Worm (Caenorhabditis elegans) whole organism, L1 larva: Measurements from ENCODE around the gene ZK856.11.

ENCODE experiments used
- C16A3.4 ChIP-seq: fragments of 150-350 bp; optimal IDR thresholded peaks from 2 replicates; lab custom pipeline; 2014; ENCODE audit warnings: missing biosample characterization, missing genetic modification characterization
- C34B4.2 ChIP-seq: sonication (generic microtip); optimal IDR thresholded peaks from 2 replicates; lab custom pipeline; 2017; ENCODE audit warnings: mild to moderate bottlenecking, missing genetic modification characterization, missing compliant biosample characterization
- Y116A8C.19 ChIP-seq: sonication (generic microtip); optimal IDR thresholded peaks from 2 replicates; lab custom pipeline; 2016; ENCODE audit warnings: missing compliant biosample characterization, missing genetic modification characterization, borderline replicate concordance
- aha-1 ChIP-seq: fragments of 150-350 bp; optimal IDR thresholded peaks from 2 replicates; lab custom pipeline; 2014; ENCODE audit warnings: missing biosample characterization, missing genetic modification characterization
- alr-1 ChIP-seq: fragments of 200-800 bp; sonication (Bioruptor generic); optimal IDR thresholded peaks from 2 replicates; lab custom pipeline; 2018; ENCODE audit warnings: borderline replicate concordance, mild to moderate bottlenecking, missing genetic modification characterization, missing compliant biosample characterization
- aly-2 ChIP-seq: fragments of 150-350 bp; optimal IDR thresholded peaks from 2 replicates; lab custom pipeline; 2014; ENCODE audit warnings: missing biosample characterization, missing genetic modification characterization
- ama-1 ChIP-seq: fragments of 150-350 bp; optimal IDR thresholded peaks from 2 replicates; lab custom pipeline; 2014
- blmp-1 ChIP-seq: fragments of 150-350 bp; optimal IDR thresholded peaks from 2 replicates; lab custom pipeline; 2014; ENCODE audit warnings: missing biosample characterization, missing genetic modification characterization
- ceh-63 ChIP-seq: fragments of 200-800 bp; sonication (Bioruptor generic); optimal IDR thresholded peaks from 2 replicates; lab custom pipeline; 2018; ENCODE audit warnings: mild to moderate bottlenecking, missing genetic modification characterization, missing compliant biosample characterization
- ceh-8 ChIP-seq: fragments of 200-800 bp; sonication (Bioruptor generic); optimal IDR thresholded peaks from 2 replicates; lab custom pipeline; 2018; ENCODE audit warnings: mild to moderate bottlenecking, missing genetic modification characterization, moderate library complexity, missing compliant biosample characterization
- ceh-82 ChIP-seq, 3 experiments: fragments of 150-350 bp in 1 of 3; sonication (generic microtip) in 2 of 3; optimal IDR thresholded peaks; 2 replicates each; lab custom pipeline; 2014 to 2017; ENCODE audit warnings: missing biosample characterization in 3 of 3, missing genetic modification characterization in 3 of 3
- ceh-88 ChIP-seq: fragments of 200-800 bp; sonication (Bioruptor generic); IDR thresholded peaks from 2 replicates; pipeline ENCODE4 v1.3.6; 2022; ENCODE audit warnings: missing genetic modification characterization, missing compliant biosample characterization
- ces-1 ChIP-seq: fragments of 150-350 bp; optimal IDR thresholded peaks from 2 replicates; lab custom pipeline; 2014; ENCODE audit warnings: missing biosample characterization, missing genetic modification reagents, missing genetic modification characterization
- dsc-1 ChIP-seq: sonication (generic microtip); optimal IDR thresholded peaks from 2 replicates; lab custom pipeline; 2016; ENCODE audit warnings: mild to moderate bottlenecking, missing genetic modification characterization, missing compliant biosample characterization
- egl-13 ChIP-seq: sonication (generic microtip); optimal IDR thresholded peaks from 2 replicates; lab custom pipeline; 2016; ENCODE audit warnings: missing genotype, missing genetic modification reagents, missing genetic modification characterization, missing compliant biosample characterization
- egl-27 ChIP-seq, 2 experiments: fragments of 150-350 bp in 1 of 2; sonication (generic microtip); optimal IDR thresholded peaks; 3 replicates each; lab custom pipeline; 2017 to 2018; ENCODE audit warnings: missing biosample characterization in 2 of 2, missing genetic modification characterization in 2 of 2, missing genetic modification reagents in 2 of 2
- ets-5 ChIP-seq: fragments of 200-800 bp; sonication (Bioruptor generic); IDR thresholded peaks from 2 replicates; pipeline ENCODE4 v1.3.6; 2022; ENCODE audit warnings: missing genetic modification characterization, missing compliant biosample characterization
- fkh-10 ChIP-seq: sonication (generic microtip); optimal IDR thresholded peaks from 2 replicates; lab custom pipeline; 2017; ENCODE audit warnings: missing biosample characterization, missing genetic modification reagents, missing genetic modification characterization
- fkh-4 ChIP-seq: sonication (generic microtip); optimal IDR thresholded peaks from 2 replicates; lab custom pipeline; 2016; ENCODE audit warnings: missing compliant biosample characterization, missing genetic modification characterization, borderline replicate concordance
- fos-1 ChIP-seq: fragments of 150-350 bp; optimal IDR thresholded peaks from 2 replicates; lab custom pipeline; 2014; ENCODE audit warnings: missing biosample characterization, missing genetic modification characterization
- grh-1 ChIP-seq: fragments of 200-800 bp; sonication (Bioruptor generic); IDR thresholded peaks from 2 replicates; pipeline ENCODE4 v1.3.6; 2022; ENCODE audit warnings: missing genetic modification reagents, missing genetic modification characterization, missing compliant biosample characterization
- hlh-4 ChIP-seq: sonication (generic microtip); optimal IDR thresholded peaks from 2 replicates; lab custom pipeline; 2016; ENCODE audit warnings: mild to moderate bottlenecking, missing genetic modification characterization, missing compliant biosample characterization
- isw-1 ChIP-seq: fragments of 200-800 bp; sonication (Bioruptor generic); IDR thresholded peaks from 2 replicates; pipeline ENCODE4 v1.3.6; 2022; ENCODE audit warnings: missing genetic modification characterization, missing compliant biosample characterization
- lin-13 ChIP-seq: fragments of 150-350 bp; optimal IDR thresholded peaks from 2 replicates; lab custom pipeline; 2014; ENCODE audit warnings: missing biosample characterization, missing genetic modification reagents, missing genetic modification characterization
- lin-15B ChIP-seq: fragments of 150-350 bp; sonication (generic microtip); optimal IDR thresholded peaks from 3 replicates; lab custom pipeline; 2014; ENCODE audit warnings: missing biosample characterization, missing genetic modification characterization
- lin-39 ChIP-seq: fragments of 150-350 bp; optimal IDR thresholded peaks from 2 replicates; lab custom pipeline; 2014; ENCODE audit warnings: missing biosample characterization, missing genetic modification reagents, missing genetic modification characterization
- lir-3 ChIP-seq: sonication (generic microtip); optimal IDR thresholded peaks from 2 replicates; lab custom pipeline; 2016; ENCODE audit warnings: mild to moderate bottlenecking, missing genetic modification characterization, moderate library complexity, missing compliant biosample characterization; ENCODE audit not compliant: poor library complexity
- lsy-2 ChIP-seq, 2 experiments: fragments of 150-350 bp; optimal IDR thresholded peaks; 2 replicates each; lab custom pipeline; 2014; ENCODE audit warnings: missing biosample characterization in 2 of 2, missing genetic modification characterization in 2 of 2
- mab-9 ChIP-seq: fragments of 200-800 bp; sonication (Bioruptor generic); IDR thresholded peaks from 2 replicates; pipeline ENCODE4 v1.3.6; 2022; ENCODE audit warnings: missing genetic modification reagents, missing genetic modification characterization, missing compliant biosample characterization
- mef-2 ChIP-seq: fragments of 150-350 bp; optimal IDR thresholded peaks from 2 replicates; lab custom pipeline; 2014; ENCODE audit warnings: missing biosample characterization, missing genetic modification characterization
- nhr-12 ChIP-seq: sonication (generic microtip); optimal IDR thresholded peaks from 2 replicates; lab custom pipeline; 2017; ENCODE audit warnings: missing biosample characterization, missing genetic modification characterization
- nhr-19 ChIP-seq: fragments of 200-800 bp; sonication (Bioruptor generic); conservative IDR thresholded peaks from 2 replicates; pipeline ENCODE4 v1.3.6; 2022; ENCODE audit warnings: missing genetic modification characterization, missing compliant biosample characterization
- nhr-20 ChIP-seq: sonication (generic microtip); optimal IDR thresholded peaks from 2 replicates; lab custom pipeline; 2016; ENCODE audit warnings: mild to moderate bottlenecking, missing genetic modification characterization, missing compliant biosample characterization
- nhr-28 ChIP-seq: fragments of 150-350 bp; optimal IDR thresholded peaks from 2 replicates; lab custom pipeline; 2014; ENCODE audit warnings: missing biosample characterization, missing genetic modification characterization
- nhr-71 ChIP-seq: sonication (generic microtip); optimal IDR thresholded peaks from 2 replicates; lab custom pipeline; 2016; ENCODE audit warnings: mild to moderate bottlenecking, missing genetic modification characterization, moderate library complexity, missing compliant biosample characterization
- nhr-76 ChIP-seq: sonication (generic microtip); optimal IDR thresholded peaks from 2 replicates; lab custom pipeline; 2017; ENCODE audit warnings: missing biosample characterization, missing genetic modification characterization
- pag-3 ChIP-seq: sonication (generic microtip); optimal IDR thresholded peaks from 2 replicates; lab custom pipeline; 2017; ENCODE audit warnings: missing genetic modification characterization, mild to moderate bottlenecking, missing compliant biosample characterization, antibody characterized with exemption, borderline replicate concordance; ENCODE audit not compliant: insufficient read depth
- pax-3 ChIP-seq: fragments of 200-800 bp; sonication (Bioruptor generic); optimal IDR thresholded peaks from 2 replicates; lab custom pipeline; 2018; ENCODE audit warnings: mild to moderate bottlenecking, missing genetic modification characterization, moderate library complexity, missing compliant biosample characterization
- skn-1 ChIP-seq: fragments of 150-350 bp; optimal IDR thresholded peaks from 2 replicates; lab custom pipeline; 2014; ENCODE audit warnings: missing biosample characterization, missing genetic modification characterization
- snpc-4 ChIP-seq: fragments of 150-350 bp; optimal IDR thresholded peaks from 2 replicates; lab custom pipeline; 2014; ENCODE audit warnings: missing biosample characterization, missing genetic modification characterization
- sox-4 ChIP-seq: sonication (generic microtip); optimal IDR thresholded peaks from 2 replicates; lab custom pipeline; 2016; ENCODE audit warnings: missing genetic modification characterization, missing compliant biosample characterization
- sptf-1 ChIP-seq: fragments of 150-350 bp; optimal IDR thresholded peaks from 2 replicates; lab custom pipeline; 2014; ENCODE audit warnings: missing biosample characterization, missing genetic modification characterization
- sup-37 ChIP-seq: fragments of 200-800 bp; sonication (Bioruptor generic); optimal IDR thresholded peaks from 2 replicates; lab custom pipeline; 2018; ENCODE audit warnings: mild to moderate bottlenecking, missing genetic modification characterization, missing compliant biosample characterization
- swsn-7 ChIP-seq: sonication (generic microtip); optimal IDR thresholded peaks from 2 replicates; lab custom pipeline; 2016; ENCODE audit warnings: missing genetic modification characterization, missing compliant biosample characterization
- tlp-1 ChIP-seq: fragments of 150-350 bp; optimal IDR thresholded peaks from 2 replicates; lab custom pipeline; 2014; ENCODE audit warnings: missing biosample characterization, missing genetic modification characterization
- unc-30 ChIP-seq: sonication (generic microtip); optimal IDR thresholded peaks from 2 replicates; lab custom pipeline; 2017; ENCODE audit warnings: missing biosample characterization, missing genetic modification characterization
- unc-62 ChIP-seq: fragments of 150-350 bp; optimal IDR thresholded peaks from 2 replicates; lab custom pipeline; 2014; ENCODE audit warnings: missing biosample characterization, missing genetic modification reagents, missing genetic modification characterization
- unc-86 ChIP-seq: sonication (generic microtip); optimal IDR thresholded peaks from 2 replicates; lab custom pipeline; 2016; ENCODE audit warnings: missing genetic modification characterization, missing compliant biosample characterization
- unc-98 ChIP-seq: fragments of 200-800 bp; sonication (Bioruptor generic); IDR thresholded peaks from 2 replicates; pipeline ENCODE4 v1.3.6; 2022; ENCODE audit warnings: missing genetic modification characterization, missing compliant biosample characterization
- vab-15 ChIP-seq: sonication (generic microtip); optimal IDR thresholded peaks from 2 replicates; lab custom pipeline; 2017; ENCODE audit warnings: missing genotype, mild to moderate bottlenecking, missing genetic modification characterization, missing compliant biosample characterization
- xbp-1 ChIP-seq: sonication (generic microtip); optimal IDR thresholded peaks from 2 replicates; lab custom pipeline; 2016; ENCODE audit warnings: missing genetic modification characterization, missing compliant biosample characterization
- zag-1 ChIP-seq: fragments of 150-350 bp; optimal IDR thresholded peaks from 2 replicates; lab custom pipeline; 2014; ENCODE audit warnings: missing biosample characterization, missing genetic modification characterization
- zip-4 ChIP-seq: fragments of 200-800 bp; sonication (Bioruptor generic); optimal IDR thresholded peaks from 2 replicates; lab custom pipeline; 2018; ENCODE audit warnings: mild to moderate bottlenecking, missing genetic modification characterization, moderate library complexity, missing compliant biosample characterization

Gene ZK856.11

DNA sequence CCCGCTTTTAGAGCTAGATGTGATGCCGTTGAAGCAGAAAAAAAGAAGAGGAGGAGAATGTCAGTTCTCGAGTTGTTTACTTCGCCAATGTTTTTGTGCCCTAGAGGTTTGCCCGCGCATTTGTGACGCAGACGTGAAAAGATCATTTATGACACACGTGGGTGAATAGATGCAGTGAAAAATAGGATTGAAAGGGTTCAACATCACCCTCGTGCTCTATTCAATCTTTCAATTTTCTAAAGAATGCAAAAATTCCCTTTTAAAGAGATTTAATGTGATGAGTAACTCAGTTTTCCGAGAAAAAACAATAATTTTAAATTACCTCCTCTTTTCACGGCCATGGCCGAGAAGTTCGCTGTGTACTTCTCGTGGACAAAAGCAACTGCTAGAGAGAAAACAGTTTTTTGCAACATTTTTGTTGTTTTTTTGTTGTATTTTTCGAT lies 41.7 kb upstream of the ZK856.11 start:
- TF ChIP-seq ama-1 (lab: Kevin White, UChicago): no peak
- TF ChIP-seq ceh-82 (tag; optimal IDR thresholded peaks at IDR 0.05; lab: Kevin White, UChicago): peak in 2 of 3 experiments; percentile 20 to 26
- no peak for TF ChIP-seq sup-37
- no peak for TF ChIP-seq vab-15 (tag; lab: Kevin White, UChicago)
- TF ChIP-seq skn-1 (tag; lab: Kevin White, UChicago): no peak
- TF ChIP-seq aha-1: no peak
- 0 out of 2 replicates have a peak, but pooled peaks have one; percentile 51 for TF ChIP-seq mab-9
- TF ChIP-seq xbp-1 (tag; lab: Kevin White, UChicago): peak; percentile 34
- peak; percentile 56 for TF ChIP-seq fos-1
- no peak for TF ChIP-seq nhr-12 (tag; lab: Kevin White, UChicago)
- no peak for TF ChIP-seq C34B4.2 (tag; lab: Kevin White, UChicago)
- no peak for TF ChIP-seq egl-13
- TF ChIP-seq zag-1 (tag; lab: Kevin White, UChicago): no peak
- TF ChIP-seq unc-98 (GFP tag; lab: Robert Waterston, UW): no peak
- peak; percentile 30 for TF ChIP-seq nhr-20 (tag; lab: Kevin White, UChicago)
- TF ChIP-seq tlp-1 (tag; lab: Kevin White, UChicago): no peak
- no peak for TF ChIP-seq ces-1
- TF ChIP-seq zip-4 (GFP tag; lab: Kevin White, UChicago): no peak
- TF ChIP-seq blmp-1 (tag; lab: Kevin White, UChicago): no peak
- no peak for TF ChIP-seq alr-1
- no peak for TF ChIP-seq egl-27 (tag; optimal IDR thresholded peaks at IDR 0.05; lab: Kevin White, UChicago)
- TF ChIP-seq nhr-71 (tag; lab: Kevin White, UChicago): peak; percentile 84
- TF ChIP-seq ceh-88 (GFP tag; lab: Robert Waterston, UW): 0 out of 2 replicates have a peak, but pooled peaks have one; percentile 48
- no peak for TF ChIP-seq aly-2 (tag; lab: Kevin White, UChicago)
- no peak for TF ChIP-seq nhr-28
- TF ChIP-seq snpc-4 (tag; lab: Kevin White, UChicago): no peak
- no peak for TF ChIP-seq lin-39 (tag; lab: Kevin White, UChicago)
- TF ChIP-seq isw-1 (GFP tag; lab: Robert Waterston, UW): no peak; the same call in 1 of the 2 replicates
- TF ChIP-seq mef-2 (tag; lab: Kevin White, UChicago): no peak
- TF ChIP-seq sptf-1 (tag; lab: Kevin White, UChicago): no peak
- TF ChIP-seq pag-3: no peak
- peak; percentile 28 for TF ChIP-seq ceh-8 (GFP tag; lab: Kevin White, UChicago)
- TF ChIP-seq unc-62 (GFP tag; lab: Kevin White, UChicago): no peak
- TF ChIP-seq sox-4 (tag; lab: Kevin White, UChicago): peak; percentile 68
- peak; percentile 37 for TF ChIP-seq nhr-19 (GFP tag; lab: Robert Waterston, UW)
- TF ChIP-seq hlh-4 (tag; lab: Kevin White, UChicago): no peak
- no peak for TF ChIP-seq Y116A8C.19 (tag; lab: Kevin White, UChicago)
- no peak for TF ChIP-seq ets-5 (GFP tag; lab: Robert Waterston, UW)
- peak; percentile 69 for TF ChIP-seq unc-86 (tag; lab: Kevin White, UChicago)
- no peak for TF ChIP-seq ceh-63 (GFP tag; lab: Kevin White, UChicago)
- TF ChIP-seq unc-30 (tag; lab: Kevin White, UChicago): no peak
- TF ChIP-seq grh-1 (GFP tag; lab: Robert Waterston, UW): no peak
- peak; percentile 21 for TF ChIP-seq lir-3 (tag; lab: Kevin White, UChicago)
- TF ChIP-seq C16A3.4 (tag; lab: Kevin White, UChicago): peak; percentile 56
- peak; percentile 13 for TF ChIP-seq lin-13 (GFP tag; lab: Kevin White, UChicago)
- peak; percentile 91 for TF ChIP-seq dsc-1
- TF ChIP-seq fkh-4 (tag; lab: Kevin White, UChicago): peak; percentile 55
- no peak for TF ChIP-seq lin-15B (tag; lab: Kevin White, UChicago)
- peak; percentile 75 for TF ChIP-seq pax-3 (tag; lab: Kevin White, UChicago)
- TF ChIP-seq lsy-2 (tag; optimal IDR thresholded peaks at IDR 0.05; lab: Kevin White, UChicago): peak; percentile 53 to 57
- no peak for TF ChIP-seq nhr-76
- peak; percentile 16 for TF ChIP-seq fkh-10 (GFP tag; lab: Kevin White, UChicago)
- TF ChIP-seq swsn-7 (tag; lab: Kevin White, UChicago): peak; percentile 42
